Fruit fly (Drosophila melanogaster): Measurements from ENCODE around the gene uncNacbeta.

uncNacbeta gene

dm6 chr2L:563769-564550 is at the start of gene uncNacbeta, which contains the start of gene CG2794:
TSS of gene uncNacbeta (minus strand) at chr2L:563819.
TSS of gene CG2794 (plus strand) at chr2L:564163.
- TF ChIP-seq CG17801 (GFP tag; optimal IDR thresholded peaks at IDR 0.05; ENCODE audit: partially characterized antibody) = no peak

DNA sequence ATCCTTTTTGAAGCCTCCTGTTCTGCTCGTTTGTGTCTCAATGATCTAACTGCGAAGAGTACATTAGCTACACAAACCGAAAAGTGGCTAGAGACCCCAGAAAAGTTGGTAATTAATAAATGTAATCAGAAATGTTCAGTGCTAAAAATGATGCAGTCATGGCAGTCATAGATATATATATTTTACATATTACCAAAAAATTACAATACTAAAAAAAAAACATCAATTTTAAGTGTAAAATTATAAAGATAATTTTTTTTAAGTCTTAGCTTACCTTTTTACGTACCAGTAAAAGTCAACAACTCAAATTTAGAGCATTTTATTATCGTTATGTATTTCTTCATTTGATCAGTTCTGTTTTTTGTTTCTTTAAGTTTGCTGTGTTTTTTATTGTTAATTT is 49.2 kb upstream of the uncNacbeta start:
- no peak for TF ChIP-seq CG17801 (GFP tag; optimal IDR thresholded peaks at IDR 0.05; ENCODE audit: partially characterized antibody)

DNA sequence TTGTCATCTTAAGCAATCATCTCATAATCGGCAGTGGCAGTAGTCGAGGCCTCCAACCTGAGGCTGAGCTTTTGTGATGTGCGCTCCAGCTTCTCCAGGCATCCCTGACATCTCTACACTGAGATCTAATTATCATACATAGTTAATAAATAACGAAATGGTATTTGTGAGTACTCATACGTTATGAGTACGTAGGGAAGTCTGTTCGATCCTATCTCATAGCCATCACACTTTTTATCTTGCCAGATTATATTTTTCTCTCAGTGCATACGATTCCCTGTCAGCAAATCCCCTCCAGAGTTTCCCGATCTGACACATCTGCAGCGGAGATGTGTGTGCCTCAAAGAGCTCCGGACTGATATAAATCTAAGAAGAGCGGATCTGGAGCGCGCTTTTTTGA is 45.9 kb upstream of the uncNacbeta start:
- TF ChIP-seq CG17801 (GFP tag; optimal IDR thresholded peaks at IDR 0.05; ENCODE audit: partially characterized antibody) = no peak

- no peak for TF ChIP-seq CG17801 (GFP tag; optimal IDR thresholded peaks at IDR 0.05; ENCODE audit: partially characterized antibody)
Observed at dm6 chr2L:608143-608542, 44.5 kb upstream of the uncNacbeta start.

DNA sequence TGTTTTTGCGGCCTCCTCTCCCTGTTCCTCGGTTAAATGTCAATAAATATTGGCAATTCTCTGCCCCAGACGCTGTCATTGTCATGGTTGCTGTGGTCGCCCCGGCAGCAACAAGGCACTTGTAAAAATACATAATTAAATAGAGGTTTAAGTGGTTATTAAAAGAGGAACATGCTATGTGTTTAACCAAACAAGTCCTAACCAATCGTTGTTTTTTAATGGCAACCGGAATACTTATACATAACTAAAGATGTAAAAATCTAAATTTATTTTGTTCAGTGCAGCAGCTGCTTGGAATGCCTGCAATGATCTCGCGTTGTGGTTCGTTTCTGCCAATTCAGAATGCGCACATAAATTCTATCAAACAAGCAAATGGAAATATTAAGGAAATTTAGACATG is 43.3 kb upstream of the uncNacbeta start:
- no peak for TF ChIP-seq CG17801 (GFP tag; optimal IDR thresholded peaks at IDR 0.05; ENCODE audit: partially characterized antibody)

DNA sequence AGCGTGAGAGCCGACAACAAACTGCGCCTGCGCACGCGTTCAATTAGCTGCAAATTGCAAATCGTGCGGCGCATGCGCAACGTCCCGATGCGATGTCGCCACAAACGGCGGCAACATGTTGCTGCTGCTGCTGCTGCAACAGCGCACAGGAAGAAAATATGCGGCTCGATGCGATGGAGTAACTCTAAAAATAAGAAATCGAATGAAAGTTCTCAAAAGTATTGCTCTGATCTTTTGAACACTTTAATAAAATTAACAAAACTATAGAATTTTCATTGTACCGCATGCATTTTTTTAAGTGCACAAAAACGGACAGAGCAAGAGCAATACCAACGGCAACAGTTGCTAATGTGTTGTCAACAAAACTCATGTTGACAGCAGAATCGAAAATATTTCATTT is 42.5 kb upstream of the uncNacbeta start:
- TF ChIP-seq CG17801 (GFP tag; optimal IDR thresholded peaks at IDR 0.05; ENCODE audit: partially characterized antibody) = no peak

- no peak for TF ChIP-seq CG17801 (GFP tag; optimal IDR thresholded peaks at IDR 0.05; ENCODE audit: partially characterized antibody)
Observed at dm6 chr2L:604060-604459, 40.4 kb upstream of the uncNacbeta start.

DNA sequence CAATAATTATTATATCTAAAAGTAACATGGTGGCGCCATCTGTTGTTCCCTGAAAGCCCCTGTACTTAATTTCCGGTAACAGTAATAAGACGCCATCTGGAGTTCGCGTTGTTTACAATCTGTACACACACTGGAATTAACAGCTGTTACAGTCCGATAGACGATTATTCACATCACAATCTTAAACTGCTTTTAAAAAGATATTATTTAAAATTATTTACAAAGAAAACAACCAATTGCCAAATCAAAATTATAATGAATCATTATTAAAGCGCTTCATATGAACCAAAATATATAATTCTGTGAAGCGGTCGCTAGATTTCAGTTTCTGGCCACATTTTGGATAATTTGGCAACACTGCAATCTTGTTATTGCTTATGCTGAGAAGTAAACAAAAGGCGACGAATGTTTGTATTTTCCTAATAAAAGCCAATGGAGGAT is 38.8 kb upstream of the uncNacbeta start, which contains the start of gene CG13689:
CG13689 (plus strand) TSS at position 375 of the 441 bp plus-strand sequence.
- TF ChIP-seq CG17801 (GFP tag; optimal IDR thresholded peaks at IDR 0.05; ENCODE audit: partially characterized antibody) = peak; percentile 2

DNA sequence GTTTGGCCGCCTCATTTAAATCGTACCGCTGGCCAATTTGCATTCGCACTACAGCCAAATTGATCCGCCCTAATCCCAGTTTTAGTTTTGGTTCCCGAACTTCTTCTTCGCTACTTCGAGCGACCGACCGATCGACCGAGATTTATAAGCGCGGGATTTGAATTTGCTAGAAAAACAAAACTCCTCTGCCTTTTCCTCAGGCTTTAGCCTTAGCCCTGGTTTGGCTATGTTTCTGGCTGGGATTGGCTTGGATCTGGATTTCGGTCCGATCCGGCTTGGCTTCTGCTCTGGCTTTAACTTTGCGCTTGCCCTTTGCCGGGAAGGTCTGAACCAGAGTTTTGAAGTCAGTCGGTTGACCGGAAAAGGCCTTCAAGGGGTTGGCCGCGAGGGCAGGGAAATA is 38.2 kb upstream of the uncNacbeta start:
- no peak for TF ChIP-seq CG17801 (GFP tag; optimal IDR thresholded peaks at IDR 0.05; ENCODE audit: partially characterized antibody)

DNA sequence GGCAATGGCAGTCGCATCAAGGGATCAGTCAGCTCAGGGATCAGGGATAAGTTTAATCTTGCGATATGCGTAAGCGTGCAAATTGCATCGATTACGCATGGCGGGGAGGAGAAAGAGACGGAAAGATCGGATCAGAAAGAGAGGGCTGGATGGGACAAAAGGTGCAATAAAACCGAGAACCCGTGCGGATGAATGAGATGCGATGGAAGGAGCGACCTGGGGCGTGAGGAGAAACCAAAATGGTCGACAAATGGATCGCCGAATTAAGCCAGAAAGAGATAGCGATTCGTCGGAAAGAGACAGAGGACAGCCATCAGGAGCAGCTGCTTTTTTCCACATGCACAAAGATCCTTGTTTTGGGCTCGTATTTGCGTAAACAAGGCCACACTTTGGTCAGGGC is 34.2 kb upstream of the uncNacbeta start:
- TF ChIP-seq CG17801 (GFP tag; optimal IDR thresholded peaks at IDR 0.05; ENCODE audit: partially characterized antibody) = no peak

DNA sequence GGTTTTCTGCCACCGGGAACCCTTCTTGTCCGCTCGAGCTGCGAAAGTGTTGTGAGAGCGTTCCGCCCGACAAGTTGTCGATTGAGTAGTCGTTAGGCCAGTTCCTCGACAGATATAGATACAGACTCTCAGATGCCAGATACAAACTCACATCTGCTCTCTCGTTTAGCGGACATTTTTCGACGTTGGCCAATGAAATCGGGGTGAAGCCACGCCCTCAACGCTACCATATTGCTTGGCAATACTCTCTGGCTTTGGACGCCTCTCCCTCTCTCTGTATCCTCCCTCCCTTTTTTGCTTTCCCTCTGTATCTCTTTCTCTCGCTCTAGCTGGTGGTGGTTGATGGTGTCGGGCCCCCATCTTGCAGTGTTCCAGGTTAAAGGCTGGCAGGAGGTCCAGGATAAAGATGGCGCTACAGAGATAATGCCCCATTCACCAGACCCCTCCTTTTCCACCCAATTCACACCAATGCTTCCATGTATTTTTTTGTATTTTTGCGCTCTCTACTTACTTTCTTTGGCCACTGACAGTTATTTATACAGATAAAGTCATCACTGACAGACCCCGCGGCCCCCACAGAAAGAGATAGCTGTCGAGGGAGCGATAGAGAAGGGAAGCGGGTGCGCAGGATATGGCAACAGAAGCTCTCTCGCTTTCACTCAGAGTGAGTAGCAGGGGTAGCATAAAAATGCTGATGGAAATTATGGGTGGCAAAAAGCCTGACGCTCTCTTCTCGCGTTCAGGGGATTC is 31.2 kb upstream of the uncNacbeta start, which contains the start of gene Gsc:
Gsc (minus strand) TSS at position 51 of the 750 bp plus-strand sequence.
- no peak for TF ChIP-seq CG17801 (GFP tag; optimal IDR thresholded peaks at IDR 0.05; ENCODE audit: partially characterized antibody)

DNA sequence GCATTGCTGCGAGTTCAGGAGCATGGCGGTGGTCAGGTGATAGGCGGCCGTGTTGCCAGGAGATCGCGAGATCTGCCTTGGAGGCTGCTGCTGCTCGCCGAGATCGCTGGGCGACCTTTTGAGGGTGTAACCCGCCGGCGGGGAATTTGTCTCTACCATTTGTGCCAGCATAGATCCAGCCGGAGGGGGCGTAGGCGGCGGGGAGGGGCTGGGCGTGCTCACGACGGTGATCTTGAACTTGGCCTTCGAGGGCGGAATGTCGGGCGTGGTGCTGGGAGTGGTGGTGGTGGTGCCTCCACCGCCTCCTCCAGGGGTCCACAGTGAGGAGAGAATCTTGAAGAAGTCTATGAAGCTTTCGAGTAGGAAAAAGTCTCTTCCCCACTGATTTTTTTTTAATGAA is 30.4 kb upstream of the uncNacbeta start:
- TF ChIP-seq CG17801 (GFP tag; optimal IDR thresholded peaks at IDR 0.05; ENCODE audit: partially characterized antibody) = no peak

DNA sequence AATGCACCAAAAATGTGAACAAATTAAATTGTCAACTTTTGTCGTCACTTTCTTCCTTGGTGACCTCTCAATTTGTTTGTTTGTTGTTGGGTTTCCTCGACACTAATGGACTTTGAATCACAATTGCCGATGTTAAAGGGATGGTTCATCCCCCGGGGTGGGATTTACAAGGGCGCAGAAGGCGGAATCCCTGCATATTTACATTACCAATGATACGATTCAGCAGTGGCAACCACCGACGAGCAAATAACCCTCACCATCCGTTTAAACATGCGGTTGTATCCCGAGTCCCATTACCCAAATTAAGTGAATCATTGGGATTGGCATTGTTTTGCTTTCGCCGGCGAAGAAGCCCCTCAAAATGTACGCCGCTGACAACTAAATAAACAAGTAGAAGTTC is 27.9 kb upstream of the uncNacbeta start:
- no peak for TF ChIP-seq CG17801 (GFP tag; optimal IDR thresholded peaks at IDR 0.05; ENCODE audit: partially characterized antibody)

DNA sequence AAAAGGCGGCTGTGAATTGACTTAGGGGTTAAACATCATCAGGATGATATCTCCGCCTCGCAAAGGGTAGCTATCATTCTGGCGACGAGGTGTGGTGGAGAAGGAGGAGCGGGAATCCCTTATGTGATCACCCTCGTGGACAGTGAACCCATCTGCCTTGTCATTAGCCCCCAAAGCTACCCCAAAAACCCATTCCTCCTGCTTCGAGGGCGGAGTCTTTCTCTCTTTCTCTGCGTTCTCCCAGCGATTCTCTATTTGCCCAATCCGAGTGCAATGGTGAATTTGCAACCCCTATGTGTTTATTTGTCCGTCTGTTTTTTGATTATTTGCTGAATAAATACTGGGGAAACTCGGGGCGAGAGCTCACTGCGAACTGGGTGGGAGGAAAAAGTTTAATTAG is 21.6 kb upstream of the uncNacbeta start:
- no peak for TF ChIP-seq CG17801 (GFP tag; optimal IDR thresholded peaks at IDR 0.05; ENCODE audit: partially characterized antibody)

dm6 chr2L:577186-577585 is 13.6 kb upstream of the uncNacbeta start, which contains the start of gene Pph13:
TSS of gene Pph13 (plus strand) at chr2L:577486.
- TF ChIP-seq CG17801 (GFP tag; optimal IDR thresholded peaks at IDR 0.05; ENCODE audit: partially characterized antibody) = no peak
